Fruit fly (Drosophila melanogaster) whole organism, embryonic: ENCODE results near the gene Ptp4E.

Experiments used
- Asciz ChIP-seq: fragments of 200-800 bp; sonication (Bioruptor generic); optimal IDR thresholded peaks from 2 replicates; lab custom pipeline; 2017; ENCODE audit warnings: missing biosample characterization, mild to moderate bottlenecking, missing genetic modification characterization, missing genetic modification reagents
- Atf3 ChIP-seq: fragments of 200-800 bp; sonication (Bioruptor generic); optimal IDR thresholded peaks from 3 replicates; lab custom pipeline; 2016; ENCODE audit warnings: missing biosample characterization, missing genetic modification characterization
- CG10959 ChIP-seq: fragments of 200-800 bp; sonication (Bioruptor generic); IDR thresholded peaks from 2 replicates; pipeline ENCODE4 v1.3.6; 2022; ENCODE audit warnings: missing biosample characterization, missing genetic modification characterization
- CG12219 ChIP-seq: fragments of 200-800 bp; sonication (Bioruptor generic); optimal IDR thresholded peaks from 3 replicates; lab custom pipeline; 2018; ENCODE audit warnings: missing biosample characterization, mild to moderate bottlenecking, missing genetic modification characterization
- CG14441 ChIP-seq: fragments of 200-800 bp; sonication (Bioruptor generic); IDR thresholded peaks from 2 replicates; pipeline ENCODE4 v1.3.6; 2022; ENCODE audit warnings: missing biosample characterization, missing genetic modification characterization
- CG15514 ChIP-seq: fragments of 200-800 bp; sonication (Bioruptor generic); optimal IDR thresholded peaks from 3 replicates; lab custom pipeline; 2017; ENCODE audit warnings: missing biosample characterization, missing genetic modification characterization, mild to moderate bottlenecking, moderate library complexity, missing genetic modification reagents
- CG16815 ChIP-seq: fragments of 200-800 bp; sonication (Bioruptor generic); optimal IDR thresholded peaks from 3 replicates; lab custom pipeline; 2017; ENCODE audit warnings: missing biosample characterization, mild to moderate bottlenecking, missing genetic modification characterization
- CG1792 ChIP-seq: fragments of 200-800 bp; sonication (Bioruptor generic); optimal IDR thresholded peaks from 2 replicates; lab custom pipeline; 2016; ENCODE audit warnings: missing biosample characterization, missing genetic modification characterization
- CG2129 ChIP-seq: fragments of 200-800 bp; sonication (Bioruptor generic); IDR thresholded peaks from 2 replicates; pipeline ENCODE4 v1.3.6; 2022; ENCODE audit warnings: missing biosample characterization, missing genetic modification characterization; ENCODE audit not compliant: partially characterized antibody
- CG30431 ChIP-seq: fragments of 200-800 bp; sonication (Bioruptor generic); optimal IDR thresholded peaks from 2 replicates; lab custom pipeline; 2017; ENCODE audit warnings: missing biosample characterization, missing genetic modification characterization
- CG32772 ChIP-seq: fragments of 200-800 bp; sonication (Bioruptor generic); IDR thresholded peaks from 2 replicates; pipeline ENCODE4 v1.3.6; 2022; ENCODE audit warnings: missing biosample characterization, missing genetic modification characterization
- CG3407 ChIP-seq: fragments of 200-800 bp; sonication (Bioruptor generic); optimal IDR thresholded peaks from 2 replicates; lab custom pipeline; 2018; ENCODE audit warnings: missing biosample characterization, mild to moderate bottlenecking, missing genetic modification characterization
- CG4360 ChIP-seq: fragments of 200-800 bp; sonication (Bioruptor generic); IDR thresholded peaks from 2 replicates; pipeline ENCODE4 v1.3.6; 2022; ENCODE audit warnings: missing biosample characterization, missing genetic modification characterization
- CG4730 ChIP-seq: fragments of 200-800 bp; sonication (Bioruptor generic); IDR thresholded peaks from 2 replicates; pipeline ENCODE4 v1.3.6; 2022; ENCODE audit warnings: missing biosample characterization, missing genetic modification characterization
- CG7372 ChIP-seq: fragments of 200-800 bp; sonication (Bioruptor generic); IDR thresholded peaks from 2 replicates; pipeline ENCODE4 v1.3.6; 2022; ENCODE audit warnings: missing biosample characterization, missing genetic modification characterization
- CG7745 ChIP-seq: fragments of 200-800 bp; sonication (Bioruptor generic); optimal IDR thresholded peaks from 2 replicates; lab custom pipeline; 2018; ENCODE audit warnings: missing biosample characterization, mild to moderate bottlenecking, missing genetic modification characterization, moderate library complexity
- CG7839 ChIP-seq: fragments of 200-800 bp; sonication (Bioruptor generic); optimal IDR thresholded peaks from 3 replicates; lab custom pipeline; 2018; ENCODE audit warnings: missing biosample characterization, mild to moderate bottlenecking, missing genetic modification characterization, moderate library complexity
- CG8924 ChIP-seq: fragments of 200-800 bp; optimal IDR thresholded peaks from 3 replicates; lab custom pipeline; 2019; ENCODE audit warnings: missing biosample characterization, mild to moderate bottlenecking, missing genetic modification characterization, moderate library complexity
- CG8944 ChIP-seq: fragments of 200-800 bp; sonication (Bioruptor generic); optimal IDR thresholded peaks from 3 replicates; lab custom pipeline; 2016; ENCODE audit warnings: missing biosample characterization, missing genetic modification characterization
- Dek ChIP-seq: fragments of 200-800 bp; sonication (Bioruptor generic); optimal IDR thresholded peaks from 3 replicates; lab custom pipeline; 2019; ENCODE audit warnings: missing biosample characterization, mild to moderate bottlenecking, missing genetic modification characterization, moderate library complexity
- Dll ChIP-seq: fragments of 200-800 bp; sonication (Bioruptor generic); IDR thresholded peaks from 4 replicates; pipeline ENCODE4 v1.3.6; 2022; ENCODE audit warnings: missing biosample characterization, missing genetic modification characterization; ENCODE audit not compliant: partially characterized antibody
- ERR ChIP-seq: fragments of 200-800 bp; sonication (Bioruptor generic); optimal IDR thresholded peaks from 2 replicates; lab custom pipeline; 2016; ENCODE audit warnings: missing biosample characterization, missing genetic modification characterization
- Eip74EF ChIP-seq, 2 experiments: fragments of 200-800 bp in 1 of 2; fragments of >200 bp in 1 of 2; sonication (Bioruptor generic) in 1 of 2; optimal IDR thresholded peaks; 2 replicates each; lab custom pipeline; 2017 to 2019; ENCODE audit warnings: missing biosample characterization in 2 of 2, missing genetic modification characterization in 2 of 2, mild to moderate bottlenecking in 1 of 2, moderate library complexity in 1 of 2
- Elba2 ChIP-seq: fragments of 200-800 bp; sonication (Bioruptor generic); optimal IDR thresholded peaks from 3 replicates; lab custom pipeline; 2016; ENCODE audit warnings: missing biosample characterization, missing genetic modification characterization
- Gsc ChIP-seq: fragments of 200-800 bp; sonication (Bioruptor generic); IDR thresholded peaks from 2 replicates; pipeline ENCODE4 v1.3.6; 2022; ENCODE audit warnings: missing biosample characterization, missing genetic modification characterization
- Hmx ChIP-seq: fragments of 200-800 bp; sonication (Bioruptor generic); optimal IDR thresholded peaks from 2 replicates; lab custom pipeline; 2016; ENCODE audit warnings: missing biosample characterization, missing genetic modification characterization
- Myb ChIP-seq: fragments of 200-800 bp; sonication (Bioruptor generic); optimal IDR thresholded peaks from 2 replicates; lab custom pipeline; 2016; ENCODE audit warnings: missing biosample characterization, missing genetic modification characterization
- Opbp ChIP-seq: fragments of 200-800 bp; sonication (Bioruptor generic); IDR thresholded peaks from 3 replicates; pipeline ENCODE4 v1.3.6; 2022; ENCODE audit warnings: missing biosample characterization, missing genetic modification characterization; ENCODE audit not compliant: partially characterized antibody
- PHDP ChIP-seq: fragments of 200-800 bp; sonication (Bioruptor generic); optimal IDR thresholded peaks from 3 replicates; lab custom pipeline; 2018; ENCODE audit warnings: missing biosample characterization, mild to moderate bottlenecking, missing genetic modification characterization, moderate library complexity
- Xrp1 ChIP-seq: fragments of 200-800 bp; sonication (Bioruptor generic); IDR thresholded peaks from 2 replicates; pipeline ENCODE4 v1.3.6; 2022; ENCODE audit warnings: missing biosample characterization, missing genetic modification characterization
- al ChIP-seq: fragments of 200-800 bp; sonication (Bioruptor generic); IDR thresholded peaks from 2 replicates; pipeline ENCODE4 v1.3.6; 2022; ENCODE audit warnings: missing biosample characterization, missing genetic modification characterization
- ara ChIP-seq: fragments of 200-800 bp; sonication (Bioruptor generic); IDR thresholded peaks from 2 replicates; pipeline ENCODE4 v1.3.6; 2022; ENCODE audit warnings: missing biosample characterization, missing genetic modification characterization
- ash1 ChIP-seq: fragments of 200-800 bp; sonication (Bioruptor generic); optimal IDR thresholded peaks from 2 replicates; lab custom pipeline; 2018; ENCODE audit warnings: missing biosample characterization, mild to moderate bottlenecking, missing genetic modification characterization
- az2 ChIP-seq: fragments of 200-800 bp; sonication (Bioruptor generic); optimal IDR thresholded peaks from 3 replicates; lab custom pipeline; 2016; ENCODE audit warnings: missing biosample characterization, missing genetic modification characterization
- chn ChIP-seq: fragments of 200-800 bp; sonication (Bioruptor generic); optimal IDR thresholded peaks from 2 replicates; lab custom pipeline; 2016; ENCODE audit warnings: missing biosample characterization, missing genetic modification characterization
- croc ChIP-seq: fragments of 200-800 bp; sonication (Bioruptor generic); conservative IDR thresholded peaks from 3 replicates; pipeline ENCODE4 v1.3.6; 2022; ENCODE audit warnings: missing biosample characterization, missing genetic modification characterization
- dimm ChIP-seq: fragments of 200-800 bp; sonication (Bioruptor generic); IDR thresholded peaks from 2 replicates; pipeline ENCODE4 v1.3.6; 2022; ENCODE audit warnings: missing biosample characterization, missing genetic modification characterization
- dmrt99B ChIP-seq: fragments of 200-800 bp; sonication (Bioruptor generic); optimal IDR thresholded peaks from 2 replicates; lab custom pipeline; 2018; ENCODE audit warnings: missing biosample characterization, mild to moderate bottlenecking, missing genetic modification characterization, moderate library complexity
- emc ChIP-seq: fragments of 200-800 bp; sonication (Bioruptor generic); optimal IDR thresholded peaks from 2 replicates; lab custom pipeline; 2016; ENCODE audit warnings: missing biosample characterization, missing genetic modification characterization
- eyg ChIP-seq: fragments of 200-800 bp; sonication (Bioruptor generic); optimal IDR thresholded peaks from 3 replicates; lab custom pipeline; 2016; ENCODE audit warnings: missing biosample characterization, missing genetic modification characterization
- fru ChIP-seq: fragments of >200 bp; optimal IDR thresholded peaks from 2 replicates; lab custom pipeline; 2017
- inv ChIP-seq: fragments of 200-800 bp; sonication (Bioruptor generic); IDR thresholded peaks from 2 replicates; pipeline ENCODE4 v1.3.6; 2022; ENCODE audit warnings: missing biosample characterization, missing genetic modification characterization; ENCODE audit not compliant: partially characterized antibody
- kah ChIP-seq: fragments of 200-800 bp; sonication (Bioruptor generic); optimal IDR thresholded peaks from 2 replicates; lab custom pipeline; 2018; ENCODE audit warnings: missing biosample characterization, mild to moderate bottlenecking, missing genetic modification characterization
- lov ChIP-seq, 2 experiments: fragments of 200-800 bp in 1 of 2; fragments of >200 bp in 1 of 2; sonication (Bioruptor generic) in 1 of 2; IDR thresholded peaks in 1 of 2; optimal IDR thresholded peaks in 1 of 2; 2 replicates in 1 of 2; 3 replicates in 1 of 2; pipeline versions ENCODE4 v1.3.6 to Lab custom; 2017 to 2022; ENCODE audit warnings: missing biosample characterization in 1 of 2, missing genetic modification characterization in 1 of 2
- onecut ChIP-seq: fragments of 200-800 bp; sonication (Bioruptor generic); IDR thresholded peaks from 2 replicates; pipeline ENCODE4 v1.3.6; 2022; ENCODE audit warnings: missing biosample characterization, missing genetic modification characterization
- p53 ChIP-seq: fragments of 200-800 bp; sonication (Bioruptor generic); optimal IDR thresholded peaks from 2 replicates; lab custom pipeline; 2016; ENCODE audit warnings: missing biosample characterization, missing genetic modification characterization
- pb ChIP-seq: fragments of 200-800 bp; sonication (Bioruptor generic); optimal IDR thresholded peaks from 3 replicates; lab custom pipeline; 2016; ENCODE audit warnings: missing biosample characterization, missing genetic modification characterization
- pum ChIP-seq: fragments of 200-800 bp; sonication (Bioruptor generic); optimal IDR thresholded peaks from 2 replicates; lab custom pipeline; 2016; ENCODE audit warnings: missing biosample characterization, missing genetic modification characterization
- rib ChIP-seq: fragments of 200-800 bp; sonication (Bioruptor generic); IDR thresholded peaks from 2 replicates; pipeline ENCODE4 v1.3.6; 2022; ENCODE audit warnings: missing biosample characterization, missing genetic modification characterization
- sd ChIP-seq: fragments of 200-800 bp; sonication (Bioruptor generic); optimal IDR thresholded peaks from 3 replicates; lab custom pipeline; 2018; ENCODE audit warnings: missing biosample characterization, mild to moderate bottlenecking, missing genetic modification characterization, moderate library complexity
- seq ChIP-seq: fragments of 200-800 bp; sonication (Bioruptor generic); IDR thresholded peaks from 2 replicates; pipeline ENCODE4 v1.3.6; 2022; ENCODE audit warnings: missing biosample characterization, missing genetic modification characterization
- sr ChIP-seq: fragments of 200-800 bp; sonication (Bioruptor generic); IDR thresholded peaks from 3 replicates; pipeline ENCODE4 v1.3.6; 2022; ENCODE audit warnings: missing biosample characterization, missing genetic modification characterization

Ptp4E gene

DNA sequence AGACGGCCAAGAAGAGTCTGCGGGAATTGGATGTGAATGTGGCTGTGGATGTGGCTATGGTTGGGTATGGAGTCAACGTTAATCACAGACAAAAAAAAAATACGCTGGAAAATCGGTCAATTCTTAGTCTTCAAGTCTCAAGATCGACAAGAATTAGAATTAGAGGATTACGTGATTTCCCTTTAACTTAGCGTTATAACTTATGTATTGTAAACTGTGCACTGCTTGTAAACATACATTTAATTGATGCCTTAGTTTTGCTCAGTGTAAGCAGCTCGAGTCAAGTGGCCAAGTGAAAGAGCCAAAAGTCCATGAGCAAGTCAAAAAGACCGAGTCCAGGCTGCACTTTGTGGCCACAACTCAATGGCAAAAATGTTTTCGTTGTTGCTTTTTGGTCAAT is 31.0 kb downstream of the Ptp4E start (continued):
- TF ChIP-seq CG7839 (tag; lab: Kevin White, UChicago), result peak; percentile 18
- TF ChIP-seq Elba2 (GFP tag; lab: Kevin White, UChicago), result no peak
- TF ChIP-seq CG8944 (GFP tag; lab: Kevin White, UChicago), result no peak
- TF ChIP-seq Gsc, result no peak
- TF ChIP-seq lov (optimal IDR thresholded peaks at IDR 0.05; lab: Kevin White, UChicago), result no peak
- TF ChIP-seq lov (GFP tag; IDR thresholded peaks at IDR 0.05; lab: Robert Waterston, UW), result no peak
- peak; percentile 46 for TF ChIP-seq dmrt99B (tag; lab: Kevin White, UChicago)
- TF ChIP-seq rib, result no peak
- TF ChIP-seq CG16815 (GFP tag; lab: Kevin White, UChicago), result no peak
- TF ChIP-seq CG10959 (GFP tag; lab: Robert Waterston, UW), result 0 out of 2 replicates have a peak, but pooled peaks have one; percentile 19
- no peak for TF ChIP-seq CG15514 (GFP tag; lab: Kevin White, UChicago)
- TF ChIP-seq ara (GFP tag; lab: Robert Waterston, UW), result peak; percentile 45; the same call in 1 of the 2 replicates
- TF ChIP-seq CG14441 (GFP tag; lab: Robert Waterston, UW), result 0 out of 2 replicates have a peak, but pooled peaks have one; percentile 14
- TF ChIP-seq Xrp1, result peak; percentile 61; the same call in 1 of the 2 replicates
- TF ChIP-seq az2 (GFP tag; lab: Kevin White, UChicago), result peak; percentile 0
- TF ChIP-seq CG8924 (tag; lab: Kevin White, UChicago), result no peak
- TF ChIP-seq CG7745 (tag; lab: Kevin White, UChicago), result no peak
- TF ChIP-seq emc (GFP tag; lab: Kevin White, UChicago), result no peak
- TF ChIP-seq eyg, result no peak
- TF ChIP-seq kah (GFP tag; lab: Kevin White, UChicago), result no peak
- TF ChIP-seq Myb (GFP tag; lab: Kevin White, UChicago), result no peak
- TF ChIP-seq Asciz (GFP tag; lab: Kevin White, UChicago), result peak; percentile 9
- TF ChIP-seq inv (GFP tag; lab: Robert Waterston, UW), result no peak
- no peak for TF ChIP-seq pum (GFP tag; lab: Kevin White, UChicago)
- TF ChIP-seq dimm (GFP tag; lab: Robert Waterston, UW), result no peak
- TF ChIP-seq CG1792 (GFP tag; lab: Kevin White, UChicago), result no peak
- TF ChIP-seq chn (GFP tag; lab: Kevin White, UChicago), result peak; percentile 27
- no peak for TF ChIP-seq al (GFP tag; lab: Robert Waterston, UW)
- TF ChIP-seq CG7372 (GFP tag; lab: Robert Waterston, UW), result no peak
- TF ChIP-seq sd (tag; lab: Kevin White, UChicago), result no peak
- no peak for TF ChIP-seq CG32772 (GFP tag; lab: Robert Waterston, UW)
- no peak for TF ChIP-seq fru (lab: Kevin White, UChicago)
- TF ChIP-seq Opbp (GFP tag; lab: Robert Waterston, UW), result no peak
- no peak for TF ChIP-seq sr
- TF ChIP-seq CG3407, result no peak
- no peak for TF ChIP-seq ERR (GFP tag; lab: Kevin White, UChicago)
- TF ChIP-seq Atf3, result no peak
- peak; percentile 6 for TF ChIP-seq CG30431
- peak; percentile 13 for TF ChIP-seq CG12219 (GFP tag; lab: Kevin White, UChicago)
- no peak for TF ChIP-seq Hmx (GFP tag; lab: Kevin White, UChicago)
- no peak for TF ChIP-seq CG4730 (GFP tag; lab: Robert Waterston, UW)
- no peak for TF ChIP-seq PHDP (tag; lab: Kevin White, UChicago)
- no peak for TF ChIP-seq pb (GFP tag; lab: Kevin White, UChicago)
- no peak for TF ChIP-seq Eip74EF (GFP tag; optimal IDR thresholded peaks at IDR 0.05; lab: Kevin White, UChicago)
- TF ChIP-seq ash1 (GFP tag; lab: Kevin White, UChicago), result no peak
- TF ChIP-seq CG2129 (GFP tag; lab: Robert Waterston, UW), result no peak
- TF ChIP-seq seq (GFP tag; lab: Robert Waterston, UW), result no peak
- no peak for TF ChIP-seq Dek (tag; lab: Kevin White, UChicago)
- TF ChIP-seq p53 (GFP tag; lab: Kevin White, UChicago), result no peak
- no peak for TF ChIP-seq onecut
- TF ChIP-seq CG4360, result no peak; the same call in none of the 2 replicates
- no peak for TF ChIP-seq Dll (GFP tag; lab: Robert Waterston, UW)
- TF ChIP-seq croc (GFP tag; lab: Robert Waterston, UW), result no peak; the same call in 2 of the 3 replicates
